Worm (Caenorhabditis elegans): ENCODE results near the gene clec-137.

ce11 chrII:4601256-4601655 is 16.6 kb downstream of the clec-137 start, which contains the start of gene ipla-1:
- TF ChIP-seq lsy-2 (tag; optimal IDR thresholded peaks at IDR 0.05), result no peak
- no peak for TF ChIP-seq mdl-1 (tag; optimal IDR thresholded peaks at IDR 0.05)
- TF ChIP-seq lin-39 (tag; optimal IDR thresholded peaks at IDR 0.05), result no peak
- TF ChIP-seq elt-1 (tag; optimal IDR thresholded peaks at IDR 0.05), result no peak
- no peak for TF ChIP-seq zag-1 (tag; optimal IDR thresholded peaks at IDR 0.05)
- TF ChIP-seq ama-1 (optimal IDR thresholded peaks at IDR 0.05), result no peak

Data from whole organism, L2 larva.